Worm (Caenorhabditis elegans): Measurements from ENCODE around the gene nhr-59.

The nhr-59 gene

ce11 chrV:2230912-2231311 lies 47.2 kb downstream of the nhr-59 start, which contains the start of gene nhr-134:
Gene nhr-134, plus strand, starts transcription at chrV:2231223.
- no peak for TF ChIP-seq egl-5 (tag; optimal IDR thresholded peaks at IDR 0.05)
- TF ChIP-seq ceh-16 (tag; optimal IDR thresholded peaks at IDR 0.05), result no peak
- TF ChIP-seq lin-15B (tag; optimal IDR thresholded peaks at IDR 0.05), result no peak
- no peak for TF ChIP-seq unc-62 (GFP tag; optimal IDR thresholded peaks at IDR 0.05)
- TF ChIP-seq ztf-11 (tag; optimal IDR thresholded peaks at IDR 0.05), result no peak
- TF ChIP-seq pha-4 (tag; optimal IDR thresholded peaks at IDR 0.05), result peak; percentile 63
- no peak for TF ChIP-seq nhr-43 (tag; optimal IDR thresholded peaks at IDR 0.05; ENCODE audit: poor library complexity, severe bottlenecking)
- peak; percentile 53 for TF ChIP-seq elt-2 (tag; optimal IDR thresholded peaks at IDR 0.05)
- peak; percentile 34 for TF ChIP-seq snpc-4 (tag; optimal IDR thresholded peaks at IDR 0.05)
- TF ChIP-seq R02D3.7 (tag; optimal IDR thresholded peaks at IDR 0.05), result no peak
- TF ChIP-seq lsy-12 (tag; optimal IDR thresholded peaks at IDR 0.05), result no peak
- no peak for TF ChIP-seq nhr-77 (tag; optimal IDR thresholded peaks at IDR 0.05)
- TF ChIP-seq fos-1 (tag; optimal IDR thresholded peaks at IDR 0.05), result no peak
- no peak for TF ChIP-seq mml-1 (tag; optimal IDR thresholded peaks at IDR 0.05)

DNA sequence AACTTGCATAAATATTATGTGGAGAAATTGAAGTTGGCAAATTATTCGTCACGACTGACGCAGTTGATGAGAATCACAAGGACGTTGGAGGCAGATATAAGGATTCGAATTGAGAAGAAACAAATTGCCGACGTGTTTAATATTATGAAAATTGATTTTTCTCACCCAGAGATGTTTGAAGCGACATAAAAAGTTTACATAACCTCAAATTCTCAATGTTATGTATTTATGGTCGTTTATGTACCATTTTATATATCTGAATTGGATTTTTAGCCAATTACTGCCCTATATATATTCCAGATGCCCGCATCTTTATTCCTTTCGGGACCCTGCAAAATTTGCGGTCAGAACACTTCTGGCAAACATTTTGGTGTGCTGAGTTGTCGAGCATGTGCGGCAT lies 49.3 kb downstream of the nhr-59 start, which contains the start of gene nhr-126:
Gene nhr-126 (plus strand): TSS at position 301 of the 400 bp plus-strand sequence.
- TF ChIP-seq mdl-1 (tag; optimal IDR thresholded peaks at IDR 0.05) (no peak), egl-5 (tag; optimal IDR thresholded peaks at IDR 0.05) (no peak), nhr-25 (tag; optimal IDR thresholded peaks at IDR 0.05) (no peak), nhr-28 (tag; optimal IDR thresholded peaks at IDR 0.05) (no peak), ZK546.5 (tag; optimal IDR thresholded peaks at IDR 0.05) (no peak), hmg-11 (tag; optimal IDR thresholded peaks at IDR 0.05) (no peak), nhr-11 (tag; optimal IDR thresholded peaks at IDR 0.05) (no peak), fkh-10 (GFP tag; optimal IDR thresholded peaks at IDR 0.05) (no peak), ceh-16 (tag; optimal IDR thresholded peaks at IDR 0.05) (no peak), mml-1 (tag; optimal IDR thresholded peaks at IDR 0.05) (no peak), pha-4 (tag; optimal IDR thresholded peaks at IDR 0.05) (no peak), elt-3 (tag; optimal IDR thresholded peaks at IDR 0.05) (no peak), unc-62 (GFP tag; optimal IDR thresholded peaks at IDR 0.05) (no peak), ztf-4 (tag; optimal IDR thresholded peaks at IDR 0.05) (no peak), sea-2 (GFP tag; optimal IDR thresholded peaks at IDR 0.05) (no peak)

- no peak for TF ChIP-seq ztf-4 (tag; optimal IDR thresholded peaks at IDR 0.05)
- no peak for TF ChIP-seq daf-12 (tag; optimal IDR thresholded peaks at IDR 0.05)
Observed at ce11 chrV:2226903-2227302, 51.2 kb downstream of the nhr-59 start, which contains the start of gene nhr-18. Gene nhr-18, plus strand, starts transcription at chrV:2227203.

All from whole organism, L3 larva.